Worm (Caenorhabditis elegans): ENCODE measurements around the gene D2024.5.

DNA sequence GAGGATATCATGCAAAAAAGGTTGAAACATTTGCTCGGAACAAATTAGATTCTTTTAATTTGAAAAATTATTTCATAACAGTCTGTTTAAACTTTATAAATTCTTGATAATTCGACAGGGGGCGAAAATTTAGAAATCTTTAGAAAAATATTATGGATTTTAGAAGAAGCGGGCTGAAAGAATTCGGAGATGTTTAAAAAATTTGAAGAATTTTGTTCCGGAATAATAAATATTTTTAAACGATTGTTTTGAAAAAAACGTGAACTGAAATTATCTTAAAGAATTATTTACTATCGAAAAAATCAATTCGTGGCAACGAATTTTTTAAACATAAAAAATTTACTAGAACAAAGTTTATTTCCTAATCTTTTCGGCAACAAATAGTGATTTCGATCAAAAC, 24.4 kb downstream of the D2024.5 start, which contains the start of gene R13A1.3:
- TF ChIP-seq blmp-1 (tag; optimal IDR thresholded peaks at IDR 0.05) (no peak), ces-1 (GFP tag; optimal IDR thresholded peaks at IDR 0.05) (no peak), cnd-1 (tag; optimal IDR thresholded peaks at IDR 0.05) (no peak), snpc-4 (tag; optimal IDR thresholded peaks at IDR 0.05) (no peak), tbx-8 (GFP tag; optimal IDR thresholded peaks at IDR 0.05) (no peak), pha-4 (tag; optimal IDR thresholded peaks at IDR 0.05) (no peak), nhr-12 (tag; optimal IDR thresholded peaks at IDR 0.05) (no peak), mls-2 (tag; optimal IDR thresholded peaks at IDR 0.05) (no peak), M03D4.4 (tag; optimal IDR thresholded peaks at IDR 0.05) (no peak), nhr-76 (tag; optimal IDR thresholded peaks at IDR 0.05) (no peak), unc-62 (GFP tag; optimal IDR thresholded peaks at IDR 0.05) (no peak), lin-13 (tag; optimal IDR thresholded peaks at IDR 0.05) (no peak), unc-39 (tag; optimal IDR thresholded peaks at IDR 0.05) (no peak)

Measured in whole organism, mixed stage, embryonic.